Worm (Caenorhabditis elegans) whole organism, L4 larva: ENCODE measurements around the gene Y57G11C.1142.

Experiments
- F37D6.2 ChIP-seq: sonication (generic microtip); optimal IDR thresholded peaks from 2 replicates; lab custom pipeline; 2016; ENCODE audit warnings: mild to moderate bottlenecking, missing genetic modification characterization, missing compliant biosample characterization
- R02D3.7 ChIP-seq: fragments of 150-350 bp; sonication (generic microtip); optimal IDR thresholded peaks from 3 replicates; lab custom pipeline; 2014; ENCODE audit warnings: missing biosample characterization, missing genetic modification characterization
- T26A8.4 ChIP-seq: fragments of 200-800 bp; sonication (Bioruptor generic); IDR thresholded peaks from 2 replicates; pipeline ENCODE4 v1.3.6; 2022; ENCODE audit warnings: missing genetic modification characterization, missing compliant biosample characterization
- ZK337.2 ChIP-seq: fragments of 200-800 bp; sonication (Bioruptor generic); IDR thresholded peaks from 2 replicates; pipeline ENCODE4 v1.3.6; 2022; ENCODE audit warnings: missing genetic modification reagents, missing genetic modification characterization, missing compliant biosample characterization
- aha-1 ChIP-seq: fragments of 150-350 bp; peaks from one replicate; lab custom pipeline; 2014; ENCODE audit warnings: missing biosample characterization, missing genetic modification characterization
- aly-2 ChIP-seq: sonication (generic microtip); optimal IDR thresholded peaks from 2 replicates; lab custom pipeline; 2018; ENCODE audit warnings: missing biosample characterization, missing genetic modification characterization
- ama-1 ChIP-seq: fragments of 150-350 bp; optimal IDR thresholded peaks from 2 replicates; lab custom pipeline; 2014; ENCODE audit warnings: inconsistent platforms, mixed read lengths
- ceh-28 ChIP-seq: fragments of 150-350 bp; optimal IDR thresholded peaks from 2 replicates; lab custom pipeline; 2014; ENCODE audit warnings: missing biosample characterization, missing genetic modification reagents, missing genetic modification characterization
- ceh-32 ChIP-seq: sonication (generic microtip); optimal IDR thresholded peaks from 2 replicates; lab custom pipeline; 2016; ENCODE audit warnings: mild to moderate bottlenecking, missing genetic modification characterization, missing compliant biosample characterization; ENCODE audit not compliant: poor library complexity
- ceh-82 ChIP-seq: sonication (generic microtip); optimal IDR thresholded peaks from 2 replicates; lab custom pipeline; 2017; ENCODE audit warnings: missing biosample characterization, missing genetic modification characterization
- daf-12 ChIP-seq: fragments of 150-350 bp; optimal IDR thresholded peaks from 2 replicates; lab custom pipeline; 2014; ENCODE audit warnings: missing biosample characterization, missing genetic modification reagents, missing genetic modification characterization
- daf-16 ChIP-seq, 3 experiments: sonication (generic microtip); optimal IDR thresholded peaks; 2 replicates each; lab custom pipeline; 2016 to 2017; ENCODE audit warnings: missing genetic modification characterization in 3 of 3, missing genetic modification reagents in 3 of 3, mild to moderate bottlenecking in 2 of 3, missing compliant biosample characterization in 2 of 3, missing biosample characterization in 1 of 3, moderate library complexity in 1 of 3
- dmd-9 ChIP-seq: fragments of 200-800 bp; sonication (Bioruptor generic); IDR thresholded peaks from 2 replicates; pipeline ENCODE4 v1.3.6; 2022; ENCODE audit warnings: missing genetic modification reagents, missing genetic modification characterization, missing compliant biosample characterization
- dve-1 ChIP-seq: sonication (generic microtip); optimal IDR thresholded peaks from 2 replicates; lab custom pipeline; 2017; ENCODE audit warnings: antibody characterized with exemption, mild to moderate bottlenecking, missing genetic modification characterization, missing compliant biosample characterization; ENCODE audit not compliant: insufficient read depth
- egl-27 ChIP-seq: sonication (generic microtip); optimal IDR thresholded peaks from 3 replicates; lab custom pipeline; 2017; ENCODE audit warnings: missing biosample characterization, missing genetic modification reagents, missing genetic modification characterization
- egl-43 ChIP-seq: fragments of 200-800 bp; sonication (Bioruptor generic); IDR thresholded peaks from 2 replicates; pipeline ENCODE4 v1.3.6; 2022; ENCODE audit warnings: missing genetic modification reagents, missing genetic modification characterization, missing compliant biosample characterization
- fkh-10 ChIP-seq: fragments of 150-350 bp; optimal IDR thresholded peaks from 2 replicates; lab custom pipeline; 2014; ENCODE audit warnings: missing biosample characterization, missing genetic modification reagents, missing genetic modification characterization
- gei-8 ChIP-seq: fragments of 200-800 bp; sonication (Bioruptor generic); optimal IDR thresholded peaks from 2 replicates; lab custom pipeline; 2018; ENCODE audit warnings: mild to moderate bottlenecking, missing genetic modification characterization, missing compliant biosample characterization
- lin-13 ChIP-seq: fragments of 150-350 bp; optimal IDR thresholded peaks from 2 replicates; lab custom pipeline; 2014; ENCODE audit warnings: missing biosample characterization, missing genetic modification reagents, missing genetic modification characterization
- lin-15B ChIP-seq: fragments of 150-350 bp; sonication (generic microtip); optimal IDR thresholded peaks from 3 replicates; lab custom pipeline; 2014; ENCODE audit warnings: missing biosample characterization, missing genetic modification characterization
- lin-29 ChIP-seq: fragments of 200-800 bp; sonication (Bioruptor generic); IDR thresholded peaks from 2 replicates; pipeline ENCODE4 v1.3.6; 2022; ENCODE audit warnings: missing genetic modification reagents, missing genetic modification characterization, missing compliant biosample characterization
- lin-38 ChIP-seq: fragments of 200-800 bp; sonication (Bioruptor generic); IDR thresholded peaks from 2 replicates; pipeline ENCODE4 v1.3.6; 2022; ENCODE audit warnings: missing genetic modification reagents, missing genetic modification characterization, missing compliant biosample characterization
- mes-2 ChIP-seq: sonication (generic microtip); optimal IDR thresholded peaks from 2 replicates; lab custom pipeline; 2016; ENCODE audit warnings: missing genotype, mild to moderate bottlenecking, missing genetic modification characterization, missing compliant biosample characterization; ENCODE audit not compliant: poor library complexity, severe bottlenecking
- nhr-10 ChIP-seq: fragments of 150-350 bp; optimal IDR thresholded peaks from 2 replicates; lab custom pipeline; 2014; ENCODE audit warnings: missing biosample characterization, missing genetic modification characterization
- nhr-102 ChIP-seq: sonication (generic microtip); optimal IDR thresholded peaks from 2 replicates; lab custom pipeline; 2016; ENCODE audit warnings: mild to moderate bottlenecking, missing genetic modification characterization, moderate library complexity, missing compliant biosample characterization
- nhr-237 ChIP-seq: sonication (generic microtip); optimal IDR thresholded peaks from 2 replicates; lab custom pipeline; 2017; ENCODE audit warnings: missing biosample characterization, missing genetic modification characterization
- nhr-28 ChIP-seq: fragments of 150-350 bp; optimal IDR thresholded peaks from 2 replicates; lab custom pipeline; 2014; ENCODE audit warnings: missing biosample characterization, missing genetic modification characterization
- pha-4 ChIP-seq, 2 experiments: fragments of 150-350 bp in 1 of 2; fragments of 200-800 bp in 1 of 2; sonication (Bioruptor generic) in 1 of 2; IDR thresholded peaks in 1 of 2; optimal IDR thresholded peaks in 1 of 2; 2 replicates each; pipeline versions ENCODE4 v1.3.6 to Lab custom; 2014 to 2022; ENCODE audit warnings: missing genetic modification characterization in 2 of 2, missing genetic modification reagents in 2 of 2, missing biosample characterization in 1 of 2, missing compliant biosample characterization in 1 of 2
- rbr-2 ChIP-seq: sonication (generic microtip); optimal IDR thresholded peaks from 2 replicates; lab custom pipeline; 2016; ENCODE audit warnings: missing genotype, missing genetic modification characterization, missing compliant biosample characterization
- set-16 ChIP-seq: fragments of 200-800 bp; sonication (Bioruptor generic); IDR thresholded peaks from 2 replicates; pipeline ENCODE4 v1.3.6; 2022; ENCODE audit warnings: missing genetic modification reagents, missing genetic modification characterization, missing compliant biosample characterization
- snpc-1.2 ChIP-seq: fragments of 200-800 bp; sonication (Bioruptor generic); IDR thresholded peaks from 2 replicates; pipeline ENCODE4 v1.3.6; 2022; ENCODE audit warnings: missing genetic modification reagents, missing genetic modification characterization, missing compliant biosample characterization
- snpc-4 ChIP-seq: fragments of 150-350 bp; optimal IDR thresholded peaks from 2 replicates; lab custom pipeline; 2014; ENCODE audit warnings: missing biosample characterization, missing genetic modification characterization
- spr-3 ChIP-seq: fragments of 200-800 bp; sonication (Bioruptor generic); optimal IDR thresholded peaks from 2 replicates; lab custom pipeline; 2018; ENCODE audit warnings: mild to moderate bottlenecking, missing genetic modification characterization, missing compliant biosample characterization
- tra-1 ChIP-seq: fragments of 200-800 bp; sonication (Bioruptor generic); IDR thresholded peaks from 2 replicates; pipeline ENCODE4 v1.3.6; 2022; ENCODE audit warnings: missing genetic modification reagents, missing genetic modification characterization, missing compliant biosample characterization
- unc-62 ChIP-seq, 3 experiments: fragments of 150-350 bp in 1 of 3; sonication (generic microtip); optimal IDR thresholded peaks in 2 of 3; peaks in 1 of 3; 1 replicate in 1 of 3; 2 replicates in 2 of 3; lab custom pipeline; 2014 to 2017; ENCODE audit warnings: missing biosample characterization in 3 of 3, missing genetic modification characterization in 3 of 3, missing genetic modification reagents in 3 of 3, missing genotype in 1 of 3
- zfp-3 ChIP-seq: fragments of 200-800 bp; sonication (Bioruptor generic); conservative IDR thresholded peaks from 2 replicates; pipeline ENCODE4 v1.3.6; 2022; ENCODE audit warnings: missing genetic modification reagents, missing genetic modification characterization, missing compliant biosample characterization

Y57G11C.1142 gene

DNA sequence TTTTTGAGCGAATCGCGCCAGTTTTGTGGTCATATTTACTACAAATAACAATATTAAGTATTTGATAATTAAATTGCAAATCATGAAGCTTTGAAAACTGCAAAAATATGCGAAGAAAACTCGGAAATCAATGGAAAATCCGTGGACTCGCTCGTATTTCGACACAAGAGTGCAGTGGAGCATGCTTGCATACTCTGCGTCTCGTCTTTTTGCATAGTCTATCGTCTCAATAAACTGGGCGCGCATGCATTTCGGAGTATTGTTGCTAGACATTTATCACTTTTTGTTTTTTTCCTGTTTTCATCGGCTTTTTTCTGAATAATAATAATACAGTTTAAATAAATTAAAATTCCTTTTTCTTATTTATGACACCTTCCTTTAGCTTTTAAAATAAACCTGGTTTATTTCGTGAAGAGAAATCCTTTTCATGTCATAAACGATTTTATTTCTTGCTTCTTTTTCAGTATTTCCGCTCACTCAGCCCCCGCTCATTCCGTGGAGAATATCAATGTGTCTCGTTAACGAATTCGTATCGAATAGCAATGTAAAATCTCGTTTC, 34.6 kb upstream of the Y57G11C.1142 start, which contains the start of the genes mrps-7 and Y57G11C.3 (continued):
- 0 out of 2 replicates have a peak, but pooled peaks have one; percentile 41 for TF ChIP-seq egl-43 (GFP tag; lab: Robert Waterston, UW)
- TF ChIP-seq unc-62 (GFP tag; optimal IDR thresholded peaks at IDR 0.05 in 1 of 2; lab: Kevin White, UChicago): peak in 1 of 2 experiments; percentile 87
- no peak for TF ChIP-seq unc-62 (tag; optimal IDR thresholded peaks at IDR 0.05; lab: Kevin White, UChicago)
- peak; percentile 82 for TF ChIP-seq fkh-10
- peak; percentile 1 to 39 for TF ChIP-seq daf-16 (GFP tag; optimal IDR thresholded peaks at IDR 0.05; lab: Kevin White, UChicago)
- peak; percentile 49 for TF ChIP-seq daf-16 (tag; optimal IDR thresholded peaks at IDR 0.05; lab: Kevin White, UChicago)
- no peak for TF ChIP-seq lin-29 (GFP tag; lab: Robert Waterston, UW)
- peak; percentile 76 for TF ChIP-seq lin-13
- TF ChIP-seq nhr-28 (tag; lab: Kevin White, UChicago): peak; percentile 87
- TF ChIP-seq nhr-10 (tag; lab: Kevin White, UChicago): no peak
- TF ChIP-seq ceh-82 (tag; lab: Kevin White, UChicago): no peak
- no peak for TF ChIP-seq ceh-32 (tag; lab: Kevin White, UChicago)
- TF ChIP-seq tra-1 (GFP tag; lab: Robert Waterston, UW): no peak
- TF ChIP-seq aly-2 (tag; lab: Kevin White, UChicago): no peak
- peak; percentile 93 for TF ChIP-seq R02D3.7 (tag; lab: Kevin White, UChicago)
- no peak for TF ChIP-seq zfp-3
- no peak for TF ChIP-seq egl-27 (tag; lab: Kevin White, UChicago)
- TF ChIP-seq rbr-2: peak; percentile 85
- TF ChIP-seq lin-38 (GFP tag; lab: Robert Waterston, UW): peak; percentile 100
- peak; percentile 38 for TF ChIP-seq snpc-4 (tag; lab: Kevin White, UChicago)
- TF ChIP-seq dmd-9 (GFP tag; lab: Robert Waterston, UW): no peak
- TF ChIP-seq nhr-237 (tag; lab: Kevin White, UChicago): no peak
- TF ChIP-seq, all 104 proteins: peak for 51

DNA sequence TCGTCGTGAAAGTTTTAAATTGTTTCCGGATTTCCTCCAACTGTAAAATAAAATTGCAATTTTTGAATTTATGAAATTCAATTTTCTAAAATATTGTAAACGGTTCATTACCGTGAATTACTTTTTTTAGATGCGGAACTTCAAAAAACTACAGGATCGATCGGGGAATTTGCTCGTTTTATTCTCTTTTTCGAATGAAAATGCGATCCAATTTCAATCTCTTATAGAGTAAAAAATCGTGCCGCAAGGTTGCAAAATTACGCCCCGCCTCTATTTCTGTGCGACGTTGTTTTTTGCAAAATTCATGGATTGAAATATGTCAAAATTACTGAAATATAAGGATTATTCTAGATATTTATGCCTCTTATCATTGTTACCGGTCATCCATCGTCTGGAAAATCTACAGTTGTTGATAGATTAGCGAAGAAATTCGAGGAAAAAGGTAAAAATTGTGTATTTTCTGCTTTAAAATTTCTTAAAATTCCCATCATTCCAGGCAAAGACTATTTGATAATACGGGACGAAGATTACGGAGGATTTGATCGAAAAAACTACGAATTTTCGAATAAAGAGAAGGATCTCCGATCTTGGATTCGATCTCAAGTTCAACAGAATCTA, 33.1 kb upstream of the Y57G11C.1142 start, which contains the start of gene Y57G11C.43:
TSS of gene Y57G11C.43 (plus strand) at position 224 of the 618 bp plus-strand sequence.
- TF ChIP-seq F37D6.2 (tag; lab: Kevin White, UChicago): no peak
- TF ChIP-seq snpc-1.2 (GFP tag; lab: Robert Waterston, UW): peak; percentile 83
- no peak for TF ChIP-seq ZK337.2
- no peak for TF ChIP-seq gei-8 (GFP tag; lab: Kevin White, UChicago)
- TF ChIP-seq aha-1 (tag; lab: Kevin White, UChicago): peak; percentile 66
- TF ChIP-seq lin-38 (GFP tag; lab: Robert Waterston, UW): peak; percentile 66
- peak; percentile 27 for TF ChIP-seq mes-2
- peak; percentile 21; the same call in 1 of the 2 replicates for TF ChIP-seq pha-4 (GFP tag; IDR thresholded peaks at IDR 0.05; lab: Robert Waterston, UW)
- TF ChIP-seq pha-4 (tag; optimal IDR thresholded peaks at IDR 0.05; lab: Kevin White, UChicago): no peak
- TF ChIP-seq set-16 (GFP tag; lab: Robert Waterston, UW): no peak
- TF ChIP-seq ceh-28 (tag; lab: Kevin White, UChicago): no peak
- TF ChIP-seq ama-1 (lab: Kevin White, UChicago): peak; percentile 7
- no peak for TF ChIP-seq egl-27 (tag; lab: Kevin White, UChicago)
- TF ChIP-seq dve-1 (tag; lab: Kevin White, UChicago): peak; percentile 14
- no peak for TF ChIP-seq daf-12
- TF ChIP-seq nhr-102 (tag; lab: Kevin White, UChicago): no peak
- no peak for TF ChIP-seq spr-3
- TF ChIP-seq lin-15B: no peak
- TF ChIP-seq T26A8.4: no peak
